Worm (Caenorhabditis elegans): Measurements from ENCODE around the gene Y39G8B.13.

DNA sequence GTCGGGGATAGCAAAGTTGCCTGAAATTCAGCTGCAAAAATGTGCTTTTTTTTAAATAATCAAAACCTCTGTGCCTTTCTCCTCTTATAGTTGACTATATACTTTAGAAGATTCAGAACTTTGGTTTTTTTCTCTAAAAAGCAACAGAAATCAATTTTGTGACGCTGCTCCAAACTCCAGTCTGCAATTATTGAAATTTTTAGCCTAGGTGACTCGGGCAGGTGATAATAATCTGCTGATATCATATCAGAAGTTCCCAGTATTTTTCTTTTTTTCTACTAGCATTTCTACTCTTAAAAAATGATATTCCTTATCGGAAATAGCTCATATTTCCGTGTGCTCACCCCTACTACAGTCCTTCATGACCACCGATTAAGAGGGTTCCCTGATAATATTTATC lies 33.6 kb downstream of the Y39G8B.13 start, which contains the start of gene sre-44:
- no peak for TF ChIP-seq nhr-6 (tag; optimal IDR thresholded peaks at IDR 0.05)
- no peak for TF ChIP-seq arid-1 (GFP tag; conservative IDR thresholded peaks at IDR 0.05)
- TF ChIP-seq lin-13 (GFP tag; optimal IDR thresholded peaks at IDR 0.05), result no peak
- no peak for TF ChIP-seq mes-2 (tag; optimal IDR thresholded peaks at IDR 0.05; ENCODE audit: poor library complexity, severe bottlenecking)
- no peak for TF ChIP-seq ZK546.5 (tag; optimal IDR thresholded peaks at IDR 0.05)
- no peak for TF ChIP-seq unc-39 (tag; optimal IDR thresholded peaks at IDR 0.05)
- TF ChIP-seq nhr-11 (tag; optimal IDR thresholded peaks at IDR 0.05), result no peak
- TF ChIP-seq nhr-25 (tag; optimal IDR thresholded peaks at IDR 0.05; ENCODE audit: borderline replicate concordance, insufficient read depth), result no peak
- no peak for TF ChIP-seq dmd-6 (GFP tag; IDR thresholded peaks at IDR 0.05)
- TF ChIP-seq hmg-1.1 (GFP tag; IDR thresholded peaks at IDR 0.05), result no peak
